Fruit fly (Drosophila melanogaster) whole organism: ENCODE data around the gene Taf3.

Source experiments
- CG8478 ChIP-seq: fragments of >200 bp; optimal IDR thresholded peaks from 2 replicates; lab custom pipeline; 2018; ENCODE audit warnings: inconsistent platforms
- Dll ChIP-seq: fragments of >200 bp; optimal IDR thresholded peaks from 2 replicates; lab custom pipeline; 2017
- EcR ChIP-seq, 2 experiments: fragments of >200 bp; optimal IDR thresholded peaks; 2 replicates each; lab custom pipeline; 2017; ENCODE audit warnings: missing biosample characterization in 2 of 2, missing genetic modification characterization in 2 of 2, missing genetic modification reagents in 2 of 2
- pan ChIP-seq: fragments of >200 bp; optimal IDR thresholded peaks from 2 replicates; lab custom pipeline; 2017
- psq ChIP-seq: fragments of >200 bp; optimal IDR thresholded peaks from 2 replicates; lab custom pipeline; 2017
- usp ChIP-seq: fragments of >200 bp; optimal IDR thresholded peaks from 2 replicates; lab custom pipeline; 2017; ENCODE audit warnings: missing biosample characterization, missing genetic modification characterization, mixed read lengths

The Taf3 gene

dm6 chr4:424630-425327, 41.8 kb downstream of the Taf3 start:
- TF ChIP-seq Dll (lab: Kevin White, UChicago), result no peak
- no peak for TF ChIP-seq EcR (GFP tag; optimal IDR thresholded peaks at IDR 0.05; lab: Kevin White, UChicago)
- TF ChIP-seq CG8478, result no peak
- TF ChIP-seq usp (GFP tag; lab: Kevin White, UChicago), result no peak
- TF ChIP-seq psq (lab: Kevin White, UChicago), result no peak
- no peak for TF ChIP-seq pan (lab: Kevin White, UChicago)

- no peak for TF ChIP-seq CG8478
- TF ChIP-seq psq (lab: Kevin White, UChicago), result no peak
- TF ChIP-seq pan (lab: Kevin White, UChicago), result no peak
- no peak for TF ChIP-seq EcR (GFP tag; optimal IDR thresholded peaks at IDR 0.05; lab: Kevin White, UChicago)
- TF ChIP-seq Dll (lab: Kevin White, UChicago), result no peak
- no peak for TF ChIP-seq usp (GFP tag; lab: Kevin White, UChicago)
These were observed 43.3 kb downstream of the Taf3 start for dm6 chr4:423338-423737.

dm6 chr4:421772-422171, 44.9 kb downstream of the Taf3 start:
- no peak for TF ChIP-seq EcR (GFP tag; optimal IDR thresholded peaks at IDR 0.05; lab: Kevin White, UChicago)
- no peak for TF ChIP-seq usp (GFP tag; lab: Kevin White, UChicago)
- TF ChIP-seq CG8478, result no peak
- no peak for TF ChIP-seq pan (lab: Kevin White, UChicago)
- TF ChIP-seq Dll (lab: Kevin White, UChicago), result no peak
- TF ChIP-seq psq (lab: Kevin White, UChicago), result no peak

DNA sequence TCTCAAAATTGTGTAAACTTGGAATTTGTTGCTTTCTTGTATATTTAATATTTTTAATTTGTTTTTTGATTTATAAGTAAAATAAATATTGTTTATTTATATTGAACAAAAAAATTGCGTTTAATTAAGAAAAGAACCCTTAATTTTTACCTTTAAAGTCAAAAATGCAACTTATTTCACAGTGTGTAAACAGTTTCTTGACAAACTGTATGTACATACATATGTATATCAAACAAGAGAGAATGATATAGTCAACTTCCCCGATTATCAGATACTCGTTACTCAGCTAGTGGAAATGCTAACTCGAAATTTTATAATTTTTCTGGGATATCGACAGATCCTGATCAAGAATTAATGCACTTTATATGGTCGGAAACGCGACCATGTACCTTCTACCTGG, 45.6 kb downstream of the Taf3 start:
- TF ChIP-seq psq (lab: Kevin White, UChicago), result no peak
- TF ChIP-seq usp (GFP tag; lab: Kevin White, UChicago), result no peak
- no peak for TF ChIP-seq pan (lab: Kevin White, UChicago)
- no peak for TF ChIP-seq EcR (GFP tag; optimal IDR thresholded peaks at IDR 0.05; lab: Kevin White, UChicago)
- no peak for TF ChIP-seq CG8478
- TF ChIP-seq Dll (lab: Kevin White, UChicago), result no peak

dm6 chr4:418701-419100, 47.9 kb downstream of the Taf3 start:
- no peak for TF ChIP-seq EcR (GFP tag; optimal IDR thresholded peaks at IDR 0.05; lab: Kevin White, UChicago)
- no peak for TF ChIP-seq pan (lab: Kevin White, UChicago)
- no peak for TF ChIP-seq Dll (lab: Kevin White, UChicago)
- no peak for TF ChIP-seq CG8478
- TF ChIP-seq usp (GFP tag; lab: Kevin White, UChicago), result no peak
- TF ChIP-seq psq (lab: Kevin White, UChicago), result no peak

DNA sequence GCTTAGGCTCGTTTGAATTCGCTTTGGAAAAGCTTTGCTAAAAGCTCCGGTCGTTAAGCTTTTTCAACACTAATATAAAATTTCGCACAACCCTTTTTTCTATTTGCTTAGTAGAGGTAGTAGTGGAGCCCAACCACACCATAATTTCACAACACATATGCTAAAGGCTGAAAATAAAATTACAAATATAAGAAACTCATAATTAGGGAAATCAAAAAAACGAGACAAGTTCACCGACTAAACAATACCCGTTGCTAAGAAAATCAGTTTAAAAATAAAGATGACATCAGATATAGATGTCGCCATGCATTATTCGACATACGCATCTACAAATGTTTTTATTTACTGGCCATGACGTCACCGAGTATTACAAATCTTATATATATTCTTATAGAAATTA, 50.3 kb downstream of the Taf3 start:
- no peak for TF ChIP-seq CG8478
- TF ChIP-seq psq (lab: Kevin White, UChicago), result no peak
- no peak for TF ChIP-seq usp (GFP tag; lab: Kevin White, UChicago)
- TF ChIP-seq pan (lab: Kevin White, UChicago), result no peak
- no peak for TF ChIP-seq Dll (lab: Kevin White, UChicago)

- TF ChIP-seq pan (lab: Kevin White, UChicago) (no peak), CG8478 (no peak), Dll (lab: Kevin White, UChicago) (no peak), psq (lab: Kevin White, UChicago) (no peak), EcR (GFP tag; optimal IDR thresholded peaks at IDR 0.05; lab: Kevin White, UChicago) (no peak), usp (GFP tag; lab: Kevin White, UChicago) (no peak)
These were observed 55.1 kb downstream of the Taf3 start for dm6 chr4:411513-411912.
